Worm (Caenorhabditis elegans): ENCODE measurements around the gene clec-64.

The clec-64 gene

DNA sequence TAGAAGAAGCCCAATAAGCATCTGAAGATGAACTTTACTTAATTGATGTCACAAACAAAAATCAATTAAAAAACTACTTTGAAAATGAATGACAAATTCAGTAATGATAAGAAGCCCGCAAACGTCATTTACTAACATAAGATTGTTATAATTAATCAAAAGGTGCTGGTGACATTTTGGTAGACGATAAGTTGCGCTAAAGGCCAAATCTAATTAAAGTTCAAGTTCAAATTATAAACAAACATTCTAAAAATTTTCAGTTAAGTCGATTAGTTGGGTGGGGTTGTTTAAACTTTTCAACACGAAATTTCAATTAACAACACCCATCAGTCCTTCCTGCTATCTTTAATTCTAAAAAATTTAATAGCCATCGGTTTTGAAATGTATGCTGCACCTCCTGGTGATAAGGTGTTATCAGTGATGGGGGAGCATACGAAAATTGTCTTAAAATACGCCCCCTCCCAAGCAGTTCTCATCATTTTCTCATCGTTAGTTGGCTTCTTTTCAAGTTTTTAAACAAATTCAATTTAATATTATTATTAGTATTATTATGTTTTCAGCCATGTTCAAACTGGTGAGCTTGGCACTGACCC is 2.9 kb upstream of the clec-64 start, which contains the start of the genes clec-62 and clec-63 (continued):
- no peak for TF ChIP-seq lin-35 (GFP tag; optimal IDR thresholded peaks at IDR 0.05)
- TF ChIP-seq efl-1 (optimal IDR thresholded peaks at IDR 0.05): no peak
- TF ChIP-seq efl-1 (GFP tag; optimal IDR thresholded peaks at IDR 0.05 in 1 of 2): no peak
- peak; percentile 55 for TF ChIP-seq tlp-1 (tag; optimal IDR thresholded peaks at IDR 0.05)

DNA sequence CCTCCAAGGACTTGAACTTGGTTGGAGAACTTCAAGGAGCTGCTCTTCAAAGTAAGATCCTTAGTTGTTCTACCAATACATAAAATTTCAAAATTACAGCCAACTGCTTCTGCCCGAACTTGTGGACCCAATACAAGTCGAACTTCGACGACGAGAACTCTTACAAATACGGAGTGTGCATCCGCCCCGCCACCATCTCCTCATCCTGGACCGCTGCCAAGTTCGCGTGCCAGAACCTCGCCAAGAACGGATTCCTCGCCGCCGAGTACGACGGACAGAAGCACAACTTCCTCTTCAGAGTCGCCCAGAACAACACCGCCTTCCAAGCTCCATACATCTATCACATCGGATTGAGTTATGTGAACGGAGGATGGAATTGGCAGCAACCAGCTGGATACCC is 1.4 kb upstream of the clec-64 start:
- TF ChIP-seq unc-98 (GFP tag; IDR thresholded peaks at IDR 0.05): no peak
- no peak for TF ChIP-seq efl-1 (optimal IDR thresholded peaks at IDR 0.05)
- TF ChIP-seq efl-1 (GFP tag; optimal IDR thresholded peaks at IDR 0.05 in 1 of 2): no peak
- no peak for TF ChIP-seq lir-3 (tag; optimal IDR thresholded peaks at IDR 0.05; ENCODE audit: poor library complexity)
- no peak for TF ChIP-seq nhr-47 (tag; optimal IDR thresholded peaks at IDR 0.05)
- no peak for TF ChIP-seq fos-1 (tag; optimal IDR thresholded peaks at IDR 0.05)
- no peak for TF ChIP-seq ceh-82 (tag; optimal IDR thresholded peaks at IDR 0.05)
- no peak for TF ChIP-seq nhr-12 (tag; optimal IDR thresholded peaks at IDR 0.05)
- TF ChIP-seq hlh-4 (tag; optimal IDR thresholded peaks at IDR 0.05): no peak
- TF ChIP-seq sptf-1 (tag; optimal IDR thresholded peaks at IDR 0.05): no peak

DNA sequence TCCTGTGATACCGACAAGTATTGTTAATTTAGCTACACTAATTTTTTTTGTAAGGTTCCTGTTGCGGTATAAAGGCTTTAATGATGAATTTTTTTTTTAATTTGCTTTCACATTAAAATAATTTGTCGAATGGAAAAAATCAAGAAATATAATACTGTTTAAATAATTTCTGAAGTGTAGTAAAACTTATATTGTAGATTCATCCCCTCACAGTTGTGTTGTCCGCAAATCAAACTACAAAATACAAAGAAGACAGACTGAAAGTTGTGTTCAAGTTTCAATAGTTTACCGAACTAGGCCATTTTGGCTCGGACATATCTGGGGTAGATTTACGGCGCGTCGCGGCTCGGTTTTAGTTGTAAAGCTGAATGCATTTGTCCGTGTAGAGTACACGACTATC is 681 bp upstream of the clec-64 start:
- TF ChIP-seq blmp-1 (tag; optimal IDR thresholded peaks at IDR 0.05): no peak
- TF ChIP-seq efl-1 (optimal IDR thresholded peaks at IDR 0.05): no peak
- TF ChIP-seq efl-1 (GFP tag; optimal IDR thresholded peaks at IDR 0.05 in 1 of 2): peak in 1 of 2 experiments; percentile 69

DNA sequence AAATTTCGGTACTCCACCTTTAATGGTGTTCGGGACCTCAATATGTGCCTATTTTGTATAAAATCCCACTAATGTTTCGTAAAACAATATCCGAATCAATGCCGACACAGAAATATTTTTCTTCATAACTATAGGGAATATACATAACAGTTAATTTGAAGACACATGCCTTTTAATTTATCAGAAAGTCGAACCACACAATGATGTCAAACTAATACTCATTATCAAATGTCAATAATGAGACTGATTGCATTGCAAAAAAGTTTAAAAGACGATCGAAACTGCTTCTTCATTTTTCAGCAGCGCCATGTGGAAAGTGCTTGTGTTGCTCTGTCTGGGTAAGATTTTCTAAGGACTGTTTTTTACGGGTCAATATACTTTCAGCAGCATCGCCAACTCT is 3.0 kb downstream of the clec-64 start, which contains the start of gene clec-65:
clec-65 (plus strand) TSS at position 301 of the 400 bp plus-strand sequence.
- TF ChIP-seq aly-2 (tag; optimal IDR thresholded peaks at IDR 0.05): no peak
- TF ChIP-seq egl-13 (tag; optimal IDR thresholded peaks at IDR 0.05): no peak
- no peak for TF ChIP-seq lin-39 (tag; optimal IDR thresholded peaks at IDR 0.05)
- no peak for TF ChIP-seq fkh-10 (GFP tag; optimal IDR thresholded peaks at IDR 0.05)
- no peak for TF ChIP-seq fkh-8 (tag; optimal IDR thresholded peaks at IDR 0.05)
- TF ChIP-seq nhr-77 (tag; optimal IDR thresholded peaks at IDR 0.05): no peak
- no peak for TF ChIP-seq nhr-85 (tag)
- TF ChIP-seq pag-3 (tag; optimal IDR thresholded peaks at IDR 0.05; ENCODE audit: borderline replicate concordance, insufficient read depth): no peak
- TF ChIP-seq nhr-20 (tag; optimal IDR thresholded peaks at IDR 0.05): no peak
- TF ChIP-seq unc-30 (tag; optimal IDR thresholded peaks at IDR 0.05): no peak
- no peak for TF ChIP-seq swsn-7 (tag; optimal IDR thresholded peaks at IDR 0.05)
- TF ChIP-seq ama-1 (optimal IDR thresholded peaks at IDR 0.05): no peak
- TF ChIP-seq mab-9 (GFP tag; IDR thresholded peaks at IDR 0.05): no peak
- TF ChIP-seq C04F5.9 (tag; optimal IDR thresholded peaks at IDR 0.05): no peak
- TF ChIP-seq dpl-1 (GFP tag; optimal IDR thresholded peaks at IDR 0.05): no peak
- TF ChIP-seq elt-2 (tag; optimal IDR thresholded peaks at IDR 0.05): no peak
- TF ChIP-seq unc-98 (GFP tag; IDR thresholded peaks at IDR 0.05): no peak
- TF ChIP-seq elt-3 (tag; optimal IDR thresholded peaks at IDR 0.05): no peak
- no peak for TF ChIP-seq grh-1 (GFP tag; IDR thresholded peaks at IDR 0.05)
- TF ChIP-seq mef-2 (tag; optimal IDR thresholded peaks at IDR 0.05): no peak

DNA sequence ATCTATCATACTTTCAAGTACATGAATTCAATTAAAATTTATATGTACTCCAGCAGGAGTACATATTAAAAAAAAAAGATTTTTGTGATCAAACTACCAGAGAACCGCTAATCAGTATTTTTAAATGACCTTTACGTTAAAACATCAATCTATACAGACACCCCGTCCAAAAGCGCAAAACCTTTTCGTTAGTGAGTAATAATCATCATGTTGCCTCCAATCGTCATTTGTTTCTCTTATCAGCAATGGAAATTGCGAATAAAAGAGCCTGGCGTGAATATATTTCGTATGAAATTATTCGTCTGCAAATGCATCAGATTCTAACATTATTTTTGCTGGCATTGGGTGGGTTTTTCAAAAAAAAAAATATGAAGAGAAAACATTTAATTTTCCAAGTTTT is 6.1 kb downstream of the clec-64 start, which contains the start of gene clec-66:
clec-66 (plus strand) TSS at position 225 of the 400 bp plus-strand sequence.
- TF ChIP-seq zip-4 (GFP tag; optimal IDR thresholded peaks at IDR 0.05) (no peak), egl-27 (tag; optimal IDR thresholded peaks at IDR 0.05) (no peak), hlh-17 (GFP tag; optimal IDR thresholded peaks at IDR 0.05; ENCODE audit: borderline replicate concordance) (no peak), nhr-84 (tag; optimal IDR thresholded peaks at IDR 0.05) (no peak), elt-3 (tag; optimal IDR thresholded peaks at IDR 0.05) (no peak), tlp-1 (tag; optimal IDR thresholded peaks at IDR 0.05) (no peak), nhr-19 (GFP tag; conservative IDR thresholded peaks at IDR 0.05) (no peak), unc-30 (tag; optimal IDR thresholded peaks at IDR 0.05) (no peak), unc-86 (tag; optimal IDR thresholded peaks at IDR 0.05) (no peak), nhr-11 (tag; optimal IDR thresholded peaks at IDR 0.05) (no peak), sox-4 (tag; optimal IDR thresholded peaks at IDR 0.05) (no peak), ceh-82 (tag; optimal IDR thresholded peaks at IDR 0.05) (no peak), mab-9 (GFP tag; IDR thresholded peaks at IDR 0.05) (no peak), pqm-1 (tag; optimal IDR thresholded peaks at IDR 0.05) (no peak), nhr-71 (tag; optimal IDR thresholded peaks at IDR 0.05) (no peak), lin-39 (tag; optimal IDR thresholded peaks at IDR 0.05) (no peak), ceh-90 (tag; optimal IDR thresholded peaks at IDR 0.05) (no peak), nhr-20 (tag; optimal IDR thresholded peaks at IDR 0.05) (no peak), Y116A8C.19 (tag; optimal IDR thresholded peaks at IDR 0.05; ENCODE audit: borderline replicate concordance) (no peak)

Data from whole organism, L1 larva.